Fruit fly (Drosophila melanogaster) S2 (cell line): ENCODE data around the gene karr.
"Not testable (repeated sequence)": the region's sequence is repeated elsewhere in the genome, so short reads cannot be mapped to it uniquely, and the experiment has no call there.

Experiments
- CG8478 ChIP-seq: fragments of >200 bp; optimal IDR thresholded peaks from 2 replicates; lab custom pipeline; 2018
- CTCF ChIP-seq, 2 experiments: fragments of >200 bp; optimal IDR thresholded peaks; 2 replicates each; lab custom pipeline; 2018

karr gene

dm6 chrX:20110475-20110874, at the start of gene karr:
karr (minus strand) TSS chrX:20110575.
- no peak for TF ChIP-seq CG8478 (lab: Kevin White, UChicago)

- TF ChIP-seq CTCF (optimal IDR thresholded peaks at IDR 0.05; lab: Kevin White, UChicago), result no peak
- TF ChIP-seq CG8478 (lab: Kevin White, UChicago), result no peak
Observed at dm6 chrX:20159679-20160140, 49.3 kb upstream of the karr start, which contains the start of gene Rab35. Rab35 (minus strand) TSS chrX:20159872.

dm6 chrX:20158943-20159385, 48.6 kb upstream of the karr start:
- TF ChIP-seq CG8478 (lab: Kevin White, UChicago) (no peak), CTCF (optimal IDR thresholded peaks at IDR 0.05; lab: Kevin White, UChicago) (no peak)

- TF ChIP-seq CG8478 (lab: Kevin White, UChicago) (no peak), CTCF (optimal IDR thresholded peaks at IDR 0.05; lab: Kevin White, UChicago) (no peak)
Observed at dm6 chrX:20158491-20158890, 48.1 kb upstream of the karr start.

- no peak for TF ChIP-seq CG8478 (lab: Kevin White, UChicago)
Observed at dm6 chrX:20155947-20156346, 45.6 kb upstream of the karr start.

dm6 chrX:20147693-20148174, 37.4 kb upstream of the karr start, which contains the start of gene aspr:
aspr (plus strand) TSS chrX:20148124.
- TF ChIP-seq CTCF (optimal IDR thresholded peaks at IDR 0.05; lab: Kevin White, UChicago) (no peak), CG8478 (lab: Kevin White, UChicago) (no peak)

dm6 chrX:20143088-20143487, 32.7 kb upstream of the karr start, which contains the start of gene Or19a:
Or19a (minus strand) TSS chrX:20143188.
- not testable (repeated sequence) for TF ChIP-seq CG8478 (lab: Kevin White, UChicago); CTCF (optimal IDR thresholded peaks at IDR 0.05; lab: Kevin White, UChicago)

- TF ChIP-seq CTCF (optimal IDR thresholded peaks at IDR 0.05; lab: Kevin White, UChicago) (no peak), CG8478 (lab: Kevin White, UChicago) (no peak)
Observed at dm6 chrX:20140710-20141109, 30.3 kb upstream of the karr start, which contains the start of gene CG34332. CG34332 (plus strand) TSS chrX:20141010.

- TF ChIP-seq CG8478 (lab: Kevin White, UChicago), result no peak
- TF ChIP-seq CTCF (optimal IDR thresholded peaks at IDR 0.05; lab: Kevin White, UChicago), result no peak
Observed at dm6 chrX:20139493-20139892, 29.1 kb upstream of the karr start, which contains the start of gene CG42583. CG42583 (plus strand) TSS chrX:20139793.

- no peak for TF ChIP-seq CTCF (optimal IDR thresholded peaks at IDR 0.05; lab: Kevin White, UChicago)
- TF ChIP-seq CG8478 (lab: Kevin White, UChicago), result no peak
Observed at dm6 chrX:20133432-20133831, 23.1 kb upstream of the karr start, which contains the start of gene CG15322. CG15322 (plus strand) TSS chrX:20133579.

- TF ChIP-seq CTCF (optimal IDR thresholded peaks at IDR 0.05; lab: Kevin White, UChicago) (no peak), CG8478 (lab: Kevin White, UChicago) (no peak)
Observed at dm6 chrX:20130486-20130885, 20.1 kb upstream of the karr start.

- no peak for TF ChIP-seq CTCF (optimal IDR thresholded peaks at IDR 0.05; lab: Kevin White, UChicago)
- no peak for TF ChIP-seq CG8478 (lab: Kevin White, UChicago)
Observed at dm6 chrX:20129554-20129953, 19.2 kb upstream of the karr start.

- TF ChIP-seq CTCF (optimal IDR thresholded peaks at IDR 0.05; lab: Kevin White, UChicago) (no peak), CG8478 (lab: Kevin White, UChicago) (no peak)
Observed at dm6 chrX:20122153-20122552, 11.8 kb upstream of the karr start, which contains the start of gene CG34331. CG34331 (plus strand) TSS chrX:20122453.

- TF ChIP-seq CG8478 (lab: Kevin White, UChicago) (no peak), CTCF (optimal IDR thresholded peaks at IDR 0.05; lab: Kevin White, UChicago) (peak; percentile 68 to 74)
Observed at dm6 chrX:20104987-20105386, 5.4 kb downstream of the karr start.

dm6 chrX:20096374-20096773, 14.0 kb downstream of the karr start, which contains the start of gene CG42581:
CG42581 (minus strand) TSS chrX:20096474.
- TF ChIP-seq CTCF (optimal IDR thresholded peaks at IDR 0.05; lab: Kevin White, UChicago); CG8478 (lab: Kevin White, UChicago): not testable (repeated sequence)

- TF ChIP-seq CG8478 (lab: Kevin White, UChicago); CTCF (optimal IDR thresholded peaks at IDR 0.05; lab: Kevin White, UChicago): not testable (repeated sequence)
Observed at dm6 chrX:20094098-20094497, 16.3 kb downstream of the karr start, which contains the start of gene Or19b. Or19b (plus strand) TSS chrX:20094398.
